Worm (Caenorhabditis elegans): ENCODE results near the gene Y49A3A.4.

Y49A3A.4 gene

ce11 chrV:14347234-14347826 lies 11.4 kb downstream of the Y49A3A.4 start, which contains the start of gene cept-2 (continued):
- no peak for TF ChIP-seq Y53G8AR.9 (GFP tag; conservative IDR thresholded peaks at IDR 0.05)
- TF ChIP-seq F39B2.1 (GFP tag; IDR thresholded peaks at IDR 0.05): no peak
- TF ChIP-seq mxl-1 (tag; optimal IDR thresholded peaks at IDR 0.05): no peak
- TF ChIP-seq akir-1 (GFP tag; optimal IDR thresholded peaks at IDR 0.05): peak; percentile 24
- peak; percentile 81 for TF ChIP-seq ceh-27 (GFP tag; optimal IDR thresholded peaks at IDR 0.05)
- peak; percentile 66 for TF ChIP-seq snpc-1.3 (tag; optimal IDR thresholded peaks at IDR 0.05; ENCODE audit: insufficient read depth)
- TF ChIP-seq attf-3 (GFP tag; conservative IDR thresholded peaks at IDR 0.05): peak; percentile 69
- no peak for TF ChIP-seq sptf-2 (GFP tag; optimal IDR thresholded peaks at IDR 0.05)
- no peak for TF ChIP-seq rec-8 (tag; optimal IDR thresholded peaks at IDR 0.05)
- no peak for TF ChIP-seq F57C9.4 (tag; optimal IDR thresholded peaks at IDR 0.05)
- 0 out of 2 replicates have a peak, but pooled peaks have one; percentile 43 for TF ChIP-seq hmg-20 (GFP tag; IDR thresholded peaks at IDR 0.05)
- TF ChIP-seq nhr-90 (tag; optimal IDR thresholded peaks at IDR 0.05): no peak
- peak; percentile 87 for TF ChIP-seq attf-5 (GFP tag; optimal IDR thresholded peaks at IDR 0.05)
- TF ChIP-seq dox-1 (GFP tag; IDR thresholded peaks at IDR 0.05): peak; percentile 92
- TF ChIP-seq ceh-91 (GFP tag; IDR thresholded peaks at IDR 0.05): 0 out of 2 replicates have a peak, but pooled peaks have one; percentile 30
- no peak for TF ChIP-seq ccch-3 (GFP tag; optimal IDR thresholded peaks at IDR 0.05)
- no peak for TF ChIP-seq hrde-1 (tag; optimal IDR thresholded peaks at IDR 0.05; ENCODE audit: borderline replicate concordance)
- TF ChIP-seq ets-4 (GFP tag; optimal IDR thresholded peaks at IDR 0.05): no peak
- TF ChIP-seq hlh-26 (GFP tag; conservative IDR thresholded peaks at IDR 0.05): no peak
- TF ChIP-seq snpc-3.4 (tag; optimal IDR thresholded peaks at IDR 0.05): peak; percentile 80
- TF ChIP-seq bed-1 (GFP tag; IDR thresholded peaks at IDR 0.05): no peak
- TF ChIP-seq ztf-22 (GFP tag; optimal IDR thresholded peaks at IDR 0.05): no peak
- TF ChIP-seq pha-4 (tag; optimal IDR thresholded peaks at IDR 0.05): peak; percentile 45
- TF ChIP-seq F10E7.11 (tag; optimal IDR thresholded peaks at IDR 0.05): no peak
- no peak for TF ChIP-seq ceh-79 (tag; optimal IDR thresholded peaks at IDR 0.05)
- no peak for TF ChIP-seq F55B11.4 (tag; optimal IDR thresholded peaks at IDR 0.05; ENCODE audit: borderline replicate concordance, insufficient read depth)
- TF ChIP-seq F49E8.2 (tag; optimal IDR thresholded peaks at IDR 0.05; ENCODE audit: insufficient read depth): peak; percentile 57
- TF ChIP-seq B0336.3 (GFP tag; IDR thresholded peaks at IDR 0.05): no peak
- TF ChIP-seq nfya-2 (GFP tag; IDR thresholded peaks at IDR 0.05): no peak
- TF ChIP-seq dpl-1 (GFP tag; optimal IDR thresholded peaks at IDR 0.05): peak; percentile 56
- no peak for TF ChIP-seq nhr-179 (tag; optimal IDR thresholded peaks at IDR 0.05)
- TF ChIP-seq F37B4.10 (GFP tag; IDR thresholded peaks at IDR 0.05): no peak
- TF ChIP-seq snpc-1.1 (tag; optimal IDR thresholded peaks at IDR 0.05; ENCODE audit: insufficient read depth): peak; percentile 45
- TF ChIP-seq unc-130 (GFP tag; optimal IDR thresholded peaks at IDR 0.05): no peak
- TF ChIP-seq egrh-3 (GFP tag; IDR thresholded peaks at IDR 0.05): no peak
- TF ChIP-seq athp-1 (tag; optimal IDR thresholded peaks at IDR 0.05): peak; percentile 41
- no peak for TF ChIP-seq ceh-40 (GFP tag; IDR thresholded peaks at IDR 0.05)
- no peak for TF ChIP-seq dpff-1 (tag; optimal IDR thresholded peaks at IDR 0.05)
- TF ChIP-seq ztf-25 (GFP tag; IDR thresholded peaks at IDR 0.05): no peak
- no peak for TF ChIP-seq lin-40 (tag; optimal IDR thresholded peaks at IDR 0.05)
- TF ChIP-seq ZK185.1 (tag; optimal IDR thresholded peaks at IDR 0.05; ENCODE audit: poor library complexity, severe bottlenecking): peak; percentile 95
- TF ChIP-seq F22D6.2 (tag; optimal IDR thresholded peaks at IDR 0.05): no peak
- no peak for TF ChIP-seq madf-10 (tag; optimal IDR thresholded peaks at IDR 0.05)
- 0 out of 2 replicates have a peak, but pooled peaks have one; percentile 61 for TF ChIP-seq egl-18 (GFP tag; IDR thresholded peaks at IDR 0.05)
- peak; percentile 67 for TF ChIP-seq nfyb-1 (GFP tag; IDR thresholded peaks at IDR 0.05)
- TF ChIP-seq Y53F4B.3 (GFP tag; IDR thresholded peaks at IDR 0.05): no peak
- TF ChIP-seq ztf-28 (GFP tag; IDR thresholded peaks at IDR 0.05): 0 out of 2 replicates have a peak, but pooled peaks have one; percentile 11
